Worm (Caenorhabditis elegans): ENCODE results near the gene math-48.

ce11 chrII:1986979-1987378 is 40.7 kb upstream of the math-48 start, which contains the start of gene Y16E11A.4:
- TF ChIP-seq elt-2 (tag; optimal IDR thresholded peaks at IDR 0.05) (no peak), ztf-11 (tag; optimal IDR thresholded peaks at IDR 0.05) (no peak), pqm-1 (tag; optimal IDR thresholded peaks at IDR 0.05) (no peak), lin-39 (tag; optimal IDR thresholded peaks at IDR 0.05) (no peak), egl-27 (tag; optimal IDR thresholded peaks at IDR 0.05) (no peak), mef-2 (tag; optimal IDR thresholded peaks at IDR 0.05) (no peak), elt-3 (tag; optimal IDR thresholded peaks at IDR 0.05) (no peak), lin-15B (tag; optimal IDR thresholded peaks at IDR 0.05) (no peak), xbp-1 (tag; optimal IDR thresholded peaks at IDR 0.05) (no peak), dpl-1 (GFP tag; optimal IDR thresholded peaks at IDR 0.05) (no peak), aly-2 (tag; optimal IDR thresholded peaks at IDR 0.05) (no peak), ama-1 (optimal IDR thresholded peaks at IDR 0.05) (no peak), unc-130 (tag; optimal IDR thresholded peaks at IDR 0.05) (no peak), aha-1 (tag; optimal IDR thresholded peaks at IDR 0.05) (no peak)

All from whole organism, L1 larva.